Fruit fly (Drosophila melanogaster): Measurements from ENCODE around the gene Pyroxd1.

DNA sequence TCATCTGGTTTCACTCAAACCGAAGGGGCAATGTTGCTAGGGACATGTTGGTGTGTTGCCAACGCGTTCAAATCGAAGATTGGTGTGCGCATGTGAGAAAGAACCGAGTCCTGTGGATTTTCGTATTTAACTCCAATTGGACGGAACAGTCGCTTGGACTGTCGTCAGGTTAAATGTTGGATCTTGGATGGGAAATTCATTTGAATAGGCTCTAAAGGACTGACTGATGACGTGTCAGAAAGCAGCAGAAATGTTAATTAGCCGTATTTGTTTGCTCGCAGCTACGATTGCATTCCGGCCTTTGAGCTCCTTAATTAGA, 30.0 kb downstream of the Pyroxd1 start:
- TF ChIP-seq Sin3A (optimal IDR thresholded peaks at IDR 0.05) (no peak), h (optimal IDR thresholded peaks at IDR 0.05) (no peak)
